Fruit fly (Drosophila melanogaster) whole organism, prepupa: ENCODE measurements around the gene ras.

Experiments
- Blimp-1 ChIP-seq: fragments of 200-800 bp; sonication (Bioruptor generic); optimal IDR thresholded peaks from 3 replicates; lab custom pipeline; 2017; ENCODE audit warnings: missing biosample characterization, missing genetic modification characterization, mild to moderate bottlenecking, moderate library complexity, missing genetic modification reagents
- CG32006 ChIP-seq: fragments of 200-800 bp; sonication (Bioruptor generic); optimal IDR thresholded peaks from 3 replicates; lab custom pipeline; 2017; ENCODE audit warnings: missing biosample characterization, mild to moderate bottlenecking, missing genetic modification characterization
- CG6163 ChIP-seq: fragments of 200-800 bp; sonication (Bioruptor generic); IDR thresholded peaks from 3 replicates; pipeline ENCODE4 v1.3.6; 2022; ENCODE audit warnings: missing biosample characterization, missing genetic modification characterization
- Eip78C ChIP-seq: fragments of 200-800 bp; sonication (Bioruptor generic); peaks from one replicate; lab custom pipeline; 2016; ENCODE audit warnings: missing biosample characterization, missing genetic modification characterization
- Eip93F ChIP-seq: fragments of 200-800 bp; sonication (Bioruptor generic); optimal IDR thresholded peaks from 2 replicates; lab custom pipeline; 2016; ENCODE audit warnings: missing biosample characterization, mild to moderate bottlenecking, missing genetic modification characterization
- Hr38 ChIP-seq: sonication (Bioruptor generic); optimal IDR thresholded peaks from 2 replicates; lab custom pipeline; 2016; ENCODE audit warnings: missing biosample characterization, missing genetic modification characterization
- Hr39 ChIP-seq: fragments of 200-800 bp; sonication (Bioruptor generic); optimal IDR thresholded peaks from 2 replicates; lab custom pipeline; 2016; ENCODE audit warnings: missing biosample characterization, missing genetic modification characterization
- OdsH ChIP-seq: fragments of 200-800 bp; sonication (Bioruptor generic); optimal IDR thresholded peaks from 3 replicates; lab custom pipeline; 2016; ENCODE audit warnings: missing biosample characterization, missing genetic modification characterization
- Sox14 ChIP-seq: fragments of 200-800 bp; sonication (Bioruptor generic); optimal IDR thresholded peaks from 3 replicates; lab custom pipeline; 2016; ENCODE audit warnings: missing biosample characterization, missing genetic modification characterization
- cyc ChIP-seq: fragments of 200-800 bp; sonication (Bioruptor generic); optimal IDR thresholded peaks from 3 replicates; lab custom pipeline; 2016; ENCODE audit warnings: missing biosample characterization, missing genetic modification characterization
- net ChIP-seq: fragments of 200-800 bp; sonication (Bioruptor generic); optimal IDR thresholded peaks from 3 replicates; lab custom pipeline; 2016; ENCODE audit warnings: missing biosample characterization, missing genetic modification characterization
- spab ChIP-seq: fragments of 200-800 bp; sonication (Bioruptor generic); optimal IDR thresholded peaks from 2 replicates; lab custom pipeline; 2017; ENCODE audit warnings: missing biosample characterization, mild to moderate bottlenecking, missing genetic modification characterization, missing genetic modification reagents
- svp ChIP-seq: fragments of 200-800 bp; sonication (Bioruptor generic); peaks from one replicate; lab custom pipeline; 2016; ENCODE audit warnings: missing biosample characterization, missing genetic modification characterization
- vri ChIP-seq: fragments of 200-800 bp; sonication (Bioruptor generic); optimal IDR thresholded peaks from 3 replicates; lab custom pipeline; 2016; ENCODE audit warnings: missing biosample characterization, mild to moderate bottlenecking, missing genetic modification characterization

DNA sequence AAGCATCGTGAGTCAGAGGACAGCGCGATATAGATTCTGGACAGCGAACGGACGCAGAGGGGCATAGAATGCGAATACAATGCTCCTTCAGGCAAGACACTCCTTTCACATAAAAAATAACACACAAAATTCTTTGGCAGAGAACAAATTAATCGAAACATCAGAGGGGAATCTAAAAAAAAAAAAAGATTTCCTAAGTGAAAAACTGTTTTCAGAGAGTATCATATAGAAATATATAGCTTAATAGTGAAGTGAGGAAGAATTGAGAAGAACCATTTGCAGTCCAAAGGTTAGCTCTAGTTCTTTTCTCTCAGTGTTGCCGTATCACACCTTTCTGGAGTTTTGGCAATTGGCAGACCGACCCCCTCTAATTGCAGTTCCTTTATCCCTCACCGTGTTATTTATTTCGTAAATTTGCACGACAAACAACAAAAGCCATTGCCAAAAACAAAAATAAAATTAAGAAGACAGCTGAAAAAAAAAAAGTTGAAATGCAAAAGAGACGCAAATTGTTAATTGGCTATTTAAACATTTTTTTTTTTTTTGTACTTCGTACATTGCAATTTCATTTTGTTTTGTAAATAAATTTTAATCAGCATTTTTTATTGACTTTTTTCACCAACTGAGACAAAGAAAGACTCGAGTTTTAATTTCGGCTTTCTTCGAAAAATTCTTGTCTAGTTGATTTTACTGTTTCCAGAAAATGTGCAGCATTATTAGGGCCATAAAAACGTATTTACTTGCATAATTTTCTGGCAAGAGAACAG lies 20.6 kb upstream of the ras start:
- TF ChIP-seq Eip78C (GFP tag; lab: Kevin White, UChicago) (no peak), net (GFP tag; lab: Kevin White, UChicago) (no peak), spab (GFP tag; lab: Kevin White, UChicago) (no peak), Sox14 (GFP tag; lab: Kevin White, UChicago) (no peak), vri (GFP tag; lab: Kevin White, UChicago) (no peak), Hr39 (GFP tag; lab: Kevin White, UChicago) (peak; percentile 47), Hr38 (GFP tag; lab: Kevin White, UChicago) (no peak), CG32006 (GFP tag; lab: Kevin White, UChicago) (no peak), CG6163 (GFP tag; lab: Robert Waterston, UW) (no peak), Eip93F (no peak), OdsH (GFP tag; lab: Kevin White, UChicago) (no peak), svp (GFP tag; lab: Kevin White, UChicago) (peak; percentile 56), cyc (peak; percentile 28), Blimp-1 (GFP tag; lab: Kevin White, UChicago) (no peak)
